Fruit fly (Drosophila melanogaster) whole organism, embryonic: ENCODE measurements around the gene CG14545.
A peak's percentile ranks its signal among the peaks of the same experiment; 100 is the strongest.

Experiments
- BEAF-32 ChIP-seq: fragments of 200-800 bp; sonication (Bioruptor generic); optimal IDR thresholded peaks from 3 replicates; lab custom pipeline; 2017; ENCODE audit warnings: missing biosample characterization, missing genetic modification characterization, mild to moderate bottlenecking, moderate library complexity, missing genetic modification reagents
- CG11247 ChIP-seq: fragments of 200-800 bp; sonication (Bioruptor generic); IDR thresholded peaks from 2 replicates; pipeline ENCODE4 v1.3.6; 2022; ENCODE audit warnings: missing biosample characterization, missing genetic modification characterization
- CG11398 ChIP-seq: fragments of 200-800 bp; sonication (Bioruptor generic); optimal IDR thresholded peaks from 2 replicates; lab custom pipeline; 2016; ENCODE audit warnings: missing biosample characterization, missing genetic modification characterization
- CG12104 ChIP-seq: fragments of 200-800 bp; sonication (Bioruptor generic); optimal IDR thresholded peaks from 3 replicates; lab custom pipeline; 2016; ENCODE audit warnings: missing biosample characterization, missing genetic modification characterization
- CG14710 ChIP-seq: fragments of 200-800 bp; sonication (Bioruptor generic); optimal IDR thresholded peaks from 3 replicates; lab custom pipeline; 2019; ENCODE audit warnings: missing biosample characterization, mild to moderate bottlenecking, missing genetic modification characterization, moderate library complexity
- CG15011 ChIP-seq: fragments of 200-800 bp; sonication (Bioruptor generic); optimal IDR thresholded peaks from 3 replicates; lab custom pipeline; 2018; ENCODE audit warnings: missing biosample characterization, mild to moderate bottlenecking, missing genetic modification characterization
- CG15073 ChIP-seq: fragments of 200-800 bp; sonication (Bioruptor generic); optimal IDR thresholded peaks from 2 replicates; lab custom pipeline; 2016; ENCODE audit warnings: missing biosample characterization, missing genetic modification characterization
- CG15514 ChIP-seq: fragments of 200-800 bp; sonication (Bioruptor generic); optimal IDR thresholded peaks from 3 replicates; lab custom pipeline; 2017; ENCODE audit warnings: missing biosample characterization, missing genetic modification characterization, mild to moderate bottlenecking, moderate library complexity, missing genetic modification reagents
- CG17186 ChIP-seq: fragments of 200-800 bp; sonication (Bioruptor generic); optimal IDR thresholded peaks from 3 replicates; lab custom pipeline; 2017; ENCODE audit warnings: missing biosample characterization, missing genetic modification reagents, missing genetic modification characterization
- CG17568 ChIP-seq: fragments of 200-800 bp; sonication (Bioruptor generic); optimal IDR thresholded peaks from 2 replicates; lab custom pipeline; 2018; ENCODE audit warnings: missing biosample characterization, mild to moderate bottlenecking, missing genetic modification characterization, moderate library complexity
- CG3281 ChIP-seq: fragments of 200-800 bp; sonication (Bioruptor generic); optimal IDR thresholded peaks from 3 replicates; lab custom pipeline; 2017; ENCODE audit warnings: missing biosample characterization, mild to moderate bottlenecking, missing genetic modification characterization
- CG6254 ChIP-seq: fragments of 200-800 bp; sonication (Bioruptor generic); optimal IDR thresholded peaks from 3 replicates; lab custom pipeline; 2017; ENCODE audit warnings: mild to moderate bottlenecking, missing biosample characterization, missing genetic modification reagents, missing genetic modification characterization
- CG6791 ChIP-seq: fragments of 200-800 bp; sonication (Bioruptor generic); IDR thresholded peaks from 3 replicates; pipeline ENCODE4 v1.3.6; 2022; ENCODE audit warnings: missing biosample characterization, missing genetic modification characterization; ENCODE audit not compliant: partially characterized antibody
- CTCF ChIP-seq: fragments of 200-800 bp; sonication (Bioruptor generic); optimal IDR thresholded peaks from 2 replicates; lab custom pipeline; 2017; ENCODE audit warnings: missing biosample characterization, mild to moderate bottlenecking, missing genetic modification characterization, moderate library complexity
- Dad ChIP-seq: fragments of 200-800 bp; sonication (Bioruptor generic); optimal IDR thresholded peaks from 3 replicates; lab custom pipeline; 2016; ENCODE audit warnings: missing biosample characterization, missing genetic modification characterization
- Doc3 ChIP-seq: fragments of 200-800 bp; sonication (Bioruptor generic); IDR thresholded peaks from 3 replicates; pipeline ENCODE4 v1.3.6; 2022; ENCODE audit warnings: missing biosample characterization, missing genetic modification characterization; ENCODE audit not compliant: partially characterized antibody
- Dref ChIP-seq: fragments of 200-800 bp; sonication (Bioruptor generic); IDR thresholded peaks from 2 replicates; pipeline ENCODE4 v1.3.6; 2022; ENCODE audit warnings: missing biosample characterization, missing genetic modification characterization
- Elba2 ChIP-seq: fragments of 200-800 bp; sonication (Bioruptor generic); optimal IDR thresholded peaks from 3 replicates; lab custom pipeline; 2016; ENCODE audit warnings: missing biosample characterization, missing genetic modification characterization
- Ets65A ChIP-seq: fragments of 200-800 bp; sonication (Bioruptor generic); peaks from one replicate; lab custom pipeline; 2016; ENCODE audit warnings: missing biosample characterization, missing genetic modification characterization
- HmgZ ChIP-seq: fragments of 200-800 bp; sonication (Bioruptor generic); optimal IDR thresholded peaks from 2 replicates; lab custom pipeline; 2018; ENCODE audit warnings: missing biosample characterization, mild to moderate bottlenecking, missing genetic modification characterization
- Hmr ChIP-seq: fragments of 200-800 bp; sonication (Bioruptor generic); optimal IDR thresholded peaks from 3 replicates; lab custom pipeline; 2017; ENCODE audit warnings: mild to moderate bottlenecking, missing biosample characterization, missing genetic modification reagents, missing genetic modification characterization
- Lhr ChIP-seq: fragments of 200-800 bp; sonication (Bioruptor generic); optimal IDR thresholded peaks from 3 replicates; lab custom pipeline; 2017; ENCODE audit warnings: mild to moderate bottlenecking, missing biosample characterization, missing genetic modification reagents, missing genetic modification characterization
- MBD-R2 ChIP-seq: fragments of 200-800 bp; sonication (Bioruptor generic); IDR thresholded peaks from 2 replicates; pipeline ENCODE4 v1.3.6; 2022; ENCODE audit warnings: missing biosample characterization, missing genetic modification characterization
- Max ChIP-seq: fragments of 200-800 bp; sonication (Bioruptor generic); optimal IDR thresholded peaks from 2 replicates; lab custom pipeline; 2016; ENCODE audit warnings: missing biosample characterization, mild to moderate bottlenecking, missing genetic modification characterization
- Med ChIP-seq: fragments of 200-800 bp; sonication (Bioruptor generic); peaks from one replicate; lab custom pipeline; 2016; ENCODE audit warnings: missing biosample characterization, missing genetic modification characterization, mild to moderate bottlenecking, inconsistent platforms, moderate library complexity
- Myb ChIP-seq: fragments of 200-800 bp; sonication (Bioruptor generic); optimal IDR thresholded peaks from 2 replicates; lab custom pipeline; 2016; ENCODE audit warnings: missing biosample characterization, missing genetic modification characterization
- Opbp ChIP-seq: fragments of 200-800 bp; sonication (Bioruptor generic); IDR thresholded peaks from 3 replicates; pipeline ENCODE4 v1.3.6; 2022; ENCODE audit warnings: missing biosample characterization, missing genetic modification characterization; ENCODE audit not compliant: partially characterized antibody
- Rfx ChIP-seq: fragments of 200-800 bp; sonication (Bioruptor generic); IDR thresholded peaks from 2 replicates; pipeline ENCODE4 v1.3.6; 2022; ENCODE audit warnings: missing biosample characterization, missing genetic modification characterization
- Usf ChIP-seq: fragments of 200-800 bp; sonication (Bioruptor generic); optimal IDR thresholded peaks from 2 replicates; lab custom pipeline; 2017; ENCODE audit warnings: missing genotype, missing biosample characterization, missing genetic modification characterization
- YL-1 ChIP-seq: fragments of 200-800 bp; sonication (Bioruptor generic); optimal IDR thresholded peaks from 3 replicates; lab custom pipeline; 2017; ENCODE audit warnings: missing biosample characterization, mild to moderate bottlenecking, missing genetic modification characterization
- ase ChIP-seq: fragments of 200-800 bp; sonication (Bioruptor generic); IDR thresholded peaks from 3 replicates; pipeline ENCODE4 v1.3.6; 2022; ENCODE audit warnings: missing biosample characterization, missing genetic modification characterization
- bbx ChIP-seq: fragments of 200-800 bp; sonication (Bioruptor generic); IDR thresholded peaks from 2 replicates; pipeline ENCODE4 v1.3.6; 2022; ENCODE audit warnings: missing biosample characterization, missing genetic modification characterization; ENCODE audit not compliant: partially characterized antibody
- gcm2 ChIP-seq: fragments of 200-800 bp; sonication (Bioruptor generic); optimal IDR thresholded peaks from 2 replicates; lab custom pipeline; 2016; ENCODE audit warnings: missing biosample characterization, missing genetic modification characterization
- inv ChIP-seq: fragments of 200-800 bp; sonication (Bioruptor generic); IDR thresholded peaks from 2 replicates; pipeline ENCODE4 v1.3.6; 2022; ENCODE audit warnings: missing biosample characterization, missing genetic modification characterization; ENCODE audit not compliant: partially characterized antibody
- jumu ChIP-seq: fragments of 200-800 bp; sonication (Bioruptor generic); optimal IDR thresholded peaks from 3 replicates; lab custom pipeline; 2016; ENCODE audit warnings: missing biosample characterization, missing genetic modification characterization
- kah ChIP-seq: fragments of 200-800 bp; sonication (Bioruptor generic); optimal IDR thresholded peaks from 2 replicates; lab custom pipeline; 2018; ENCODE audit warnings: missing biosample characterization, mild to moderate bottlenecking, missing genetic modification characterization
- kni ChIP-seq: fragments of 200-800 bp; sonication (Bioruptor generic); optimal IDR thresholded peaks from 3 replicates; lab custom pipeline; 2017; ENCODE audit warnings: mild to moderate bottlenecking, missing biosample characterization, missing genetic modification reagents, missing genetic modification characterization
- odd ChIP-seq: fragments of 200-800 bp; sonication (Bioruptor generic); optimal IDR thresholded peaks from 2 replicates; lab custom pipeline; 2017; ENCODE audit warnings: missing biosample characterization, mild to moderate bottlenecking, missing genetic modification characterization
- otp ChIP-seq: fragments of 200-800 bp; sonication (Bioruptor generic); IDR thresholded peaks from 3 replicates; pipeline ENCODE4, ENCODE4 v1.3.6; 2022; ENCODE audit warnings: missing biosample characterization, missing genetic modification characterization
- pfk ChIP-seq: fragments of 200-800 bp; sonication (Bioruptor generic); optimal IDR thresholded peaks from 2 replicates; lab custom pipeline; 2018; ENCODE audit warnings: missing biosample characterization, mild to moderate bottlenecking, missing genetic modification characterization, moderate library complexity
- salm ChIP-seq: fragments of 200-800 bp; sonication (Bioruptor generic); optimal IDR thresholded peaks from 2 replicates; lab custom pipeline; 2018; ENCODE audit warnings: missing biosample characterization, mild to moderate bottlenecking, missing genetic modification characterization
- sens ChIP-seq: fragments of 200-800 bp; sonication (Bioruptor generic); peaks from one replicate; lab custom pipeline; 2016; ENCODE audit warnings: missing biosample characterization, missing genetic modification characterization
- seq ChIP-seq: fragments of 200-800 bp; sonication (Bioruptor generic); IDR thresholded peaks from 2 replicates; pipeline ENCODE4 v1.3.6; 2022; ENCODE audit warnings: missing biosample characterization, missing genetic modification characterization
- stwl ChIP-seq: fragments of 200-800 bp; sonication (Bioruptor generic); optimal IDR thresholded peaks from 3 replicates; lab custom pipeline; 2018; ENCODE audit warnings: missing biosample characterization, mild to moderate bottlenecking, missing genetic modification characterization, moderate library complexity
- trem ChIP-seq: fragments of 200-800 bp; optimal IDR thresholded peaks from 3 replicates; lab custom pipeline; 2019; ENCODE audit warnings: missing biosample characterization, mild to moderate bottlenecking, missing genetic modification characterization, moderate library complexity
- twi ChIP-seq: fragments of 200-800 bp; optimal IDR thresholded peaks from 2 replicates; lab custom pipeline; 2019; ENCODE audit warnings: missing biosample characterization, mild to moderate bottlenecking, missing genetic modification characterization, moderate library complexity
- unpg ChIP-seq: fragments of 200-800 bp; sonication (Bioruptor generic); optimal IDR thresholded peaks from 3 replicates; lab custom pipeline; 2018; ENCODE audit warnings: missing biosample characterization, mild to moderate bottlenecking, missing genetic modification characterization, moderate library complexity
- vvl ChIP-seq: fragments of 200-800 bp; sonication (Bioruptor generic); IDR thresholded peaks from 2 replicates; pipeline ENCODE4 v1.3.6; 2022; ENCODE audit warnings: missing biosample characterization, missing genetic modification characterization
- zen ChIP-seq: fragments of 200-800 bp; sonication (Bioruptor generic); optimal IDR thresholded peaks from 3 replicates; lab custom pipeline; 2018; ENCODE audit warnings: missing biosample characterization, mild to moderate bottlenecking, missing genetic modification characterization, moderate library complexity

Gene CG14545

DNA sequence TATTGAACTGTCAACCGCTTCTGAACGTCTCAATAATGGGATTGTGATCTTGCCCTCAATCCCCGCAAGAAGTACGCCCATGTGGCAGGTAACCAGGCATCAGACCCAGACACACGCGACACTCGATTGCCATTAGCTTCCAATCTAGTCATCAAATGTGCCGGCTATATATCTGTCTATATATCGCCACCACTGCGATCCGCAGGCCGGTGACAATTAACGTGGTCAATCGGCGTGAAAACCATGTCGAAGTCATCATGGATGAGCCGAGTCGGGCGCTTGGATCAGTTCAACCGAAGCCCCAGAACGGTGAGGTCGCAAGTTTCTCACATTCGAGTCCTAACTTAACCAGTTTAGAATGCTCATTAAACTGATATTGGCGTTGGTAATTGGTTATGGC lies 44.4 kb upstream of the CG14545 start, which contains the start of gene Sodq (continued):
- no peak for TF ChIP-seq inv (GFP tag; lab: Robert Waterston, UW)

dm6 chr3R:25893272-25893671 lies 42.2 kb upstream of the CG14545 start, which contains the start of gene CG5913:
CG5913 (plus strand) TSS chr3R:25893495.
- TF ChIP-seq Hmr (GFP tag; lab: Kevin White, UChicago) (peak; percentile 45), gcm2 (GFP tag; lab: Kevin White, UChicago) (no peak), Doc3 (GFP tag; lab: Robert Waterston, UW) (no peak), jumu (GFP tag; lab: Kevin White, UChicago) (no peak), Rfx (GFP tag; lab: Robert Waterston, UW) (0 out of 2 replicates have a peak, but pooled peaks have one; percentile 15), sens (peak; percentile 20), salm (tag; lab: Kevin White, UChicago) (no peak), Elba2 (GFP tag; lab: Kevin White, UChicago) (peak; percentile 21), Myb (peak; percentile 77), BEAF-32 (GFP tag; lab: Kevin White, UChicago) (peak; percentile 24), vvl (GFP tag; lab: Robert Waterston, UW) (0 out of 2 replicates have a peak, but pooled peaks have one; percentile 6), CG14710 (peak; percentile 49), seq (no peak), HmgZ (tag; lab: Kevin White, UChicago) (peak; percentile 47), ase (GFP tag; lab: Robert Waterston, UW) (no peak), CG12104 (GFP tag; lab: Kevin White, UChicago) (no peak), otp (GFP tag; lab: Robert Waterston, UW) (no peak), CG17568 (GFP tag; lab: Kevin White, UChicago) (no peak), Dad (GFP tag; lab: Kevin White, UChicago) (no peak), CG17186 (peak; percentile 9), Dref (GFP tag; lab: Robert Waterston, UW) (0 out of 2 replicates have a peak, but pooled peaks have one; percentile 32), Ets65A (GFP tag; lab: Kevin White, UChicago) (no peak), stwl (tag; lab: Kevin White, UChicago) (peak; percentile 94), bbx (peak; percentile 49; the same call in 1 of the 2 replicates), odd (GFP tag; lab: Kevin White, UChicago) (no peak), Lhr (GFP tag; lab: Kevin White, UChicago) (peak; percentile 53), CG6254 (GFP tag; lab: Kevin White, UChicago) (no peak), twi (tag; lab: Kevin White, UChicago) (no peak), CG15011 (GFP tag; lab: Kevin White, UChicago) (no peak), CG11398 (GFP tag; lab: Kevin White, UChicago) (no peak), pfk (GFP tag; lab: Kevin White, UChicago) (no peak), CG3281 (no peak), trem (tag; lab: Kevin White, UChicago) (peak; percentile 99), CG15514 (peak; percentile 44), CTCF (peak; percentile 55), CG6791 (GFP tag; lab: Robert Waterston, UW) (0 out of 3 replicates have a peak, but pooled peaks have one; percentile 25), kah (no peak), CG11247 (GFP tag; lab: Robert Waterston, UW) (no peak), CG15073 (GFP tag; lab: Kevin White, UChicago) (no peak), Max (GFP tag; lab: Kevin White, UChicago) (peak; percentile 15), Usf (GFP tag; lab: Kevin White, UChicago) (no peak), unpg (GFP tag; lab: Kevin White, UChicago) (no peak), kni (no peak), MBD-R2 (GFP tag; lab: Robert Waterston, UW) (peak; percentile 95), zen (no peak), YL-1 (GFP tag; lab: Kevin White, UChicago) (peak; percentile 54), Med (GFP tag; lab: Kevin White, UChicago) (peak; percentile 77), Opbp (GFP tag; lab: Robert Waterston, UW) (0 out of 3 replicates have a peak, but pooled peaks have one; percentile 19)
